Fruit fly (Drosophila melanogaster): ENCODE results near the gene Septin2.

The Septin2 gene

dm6 chr3R:20635735-20636134 lies 47.6 kb upstream of the Septin2 start (continued):
- TF ChIP-seq CG1529 (GFP tag; optimal IDR thresholded peaks at IDR 0.05), result no peak
- no peak for TF ChIP-seq Max (GFP tag; optimal IDR thresholded peaks at IDR 0.05)
- TF ChIP-seq CG7963 (GFP tag; IDR thresholded peaks at IDR 0.05; ENCODE audit: partially characterized antibody), result 0 out of 3 replicates have a peak, but pooled peaks have one; percentile 37
- TF ChIP-seq nmo (GFP tag; optimal IDR thresholded peaks at IDR 0.05), result no peak
- no peak for TF ChIP-seq p53 (GFP tag; optimal IDR thresholded peaks at IDR 0.05)
- peak; percentile 71 for TF ChIP-seq Med (GFP tag)
- TF ChIP-seq so (GFP tag; IDR thresholded peaks at IDR 0.05), result no peak
- no peak for TF ChIP-seq HLH3B (GFP tag; IDR thresholded peaks at IDR 0.05)
- TF ChIP-seq amos (GFP tag; IDR thresholded peaks at IDR 0.05; ENCODE audit: partially characterized antibody), result no peak
- TF ChIP-seq CG6765 (GFP tag; optimal IDR thresholded peaks at IDR 0.05), result peak; percentile 13

- TF ChIP-seq en (GFP tag; optimal IDR thresholded peaks at IDR 0.05) (no peak), zfh2 (GFP tag; optimal IDR thresholded peaks at IDR 0.05) (no peak), Pdp1 (GFP tag; optimal IDR thresholded peaks at IDR 0.05) (no peak), CG17612 (GFP tag; IDR thresholded peaks at IDR 0.05) (no peak), CG7839 (tag; optimal IDR thresholded peaks at IDR 0.05) (no peak), CG15479 (GFP tag; optimal IDR thresholded peaks at IDR 0.05) (no peak), chm (GFP tag; IDR thresholded peaks at IDR 0.05) (no peak), CG10267 (tag; optimal IDR thresholded peaks at IDR 0.05) (no peak), CG10654 (GFP tag; optimal IDR thresholded peaks at IDR 0.05) (no peak), Hmr (GFP tag; optimal IDR thresholded peaks at IDR 0.05) (no peak), otp (GFP tag; IDR thresholded peaks at IDR 0.05) (no peak), sisA (GFP tag; IDR thresholded peaks at IDR 0.05) (no peak), row (GFP tag; IDR thresholded peaks at IDR 0.05) (peak; percentile 54; the same call in 2 of the 3 replicates), NK7.1 (GFP tag; optimal IDR thresholded peaks at IDR 0.05) (no peak), zf30C (GFP tag; optimal IDR thresholded peaks at IDR 0.05) (no peak), pho (GFP tag; optimal IDR thresholded peaks at IDR 0.05) (no peak), sd (tag; optimal IDR thresholded peaks at IDR 0.05) (no peak), luna (GFP tag; optimal IDR thresholded peaks at IDR 0.05) (no peak), Fer1 (GFP tag; optimal IDR thresholded peaks at IDR 0.05) (no peak), HLHmδ (GFP tag; optimal IDR thresholded peaks at IDR 0.05) (peak; percentile 58), org-1 (GFP tag; optimal IDR thresholded peaks at IDR 0.05) (no peak), C15 (GFP tag; IDR thresholded peaks at IDR 0.05) (no peak), CG3407 (GFP tag; optimal IDR thresholded peaks at IDR 0.05) (no peak), Ptx1 (GFP tag; IDR thresholded peaks at IDR 0.05) (no peak), CG15011 (GFP tag; optimal IDR thresholded peaks at IDR 0.05) (no peak), Atf3 (GFP tag; optimal IDR thresholded peaks at IDR 0.05) (no peak), Fer3 (tag; optimal IDR thresholded peaks at IDR 0.05) (no peak), CG11504 (tag; optimal IDR thresholded peaks at IDR 0.05) (no peak), ash1 (GFP tag; optimal IDR thresholded peaks at IDR 0.05) (no peak), crol (GFP tag; IDR thresholded peaks at IDR 0.05) (no peak), CG18476 (GFP tag; optimal IDR thresholded peaks at IDR 0.05) (no peak), chif (GFP tag; optimal IDR thresholded peaks at IDR 0.05) (no peak), CG43689 (GFP tag; IDR thresholded peaks at IDR 0.05) (no peak), zen2 (GFP tag; IDR thresholded peaks at IDR 0.05; ENCODE audit: partially characterized antibody) (peak; percentile 78; the same call in 2 of the 3 replicates), chinmo (GFP tag; IDR thresholded peaks at IDR 0.05; ENCODE audit: partially characterized antibody) (peak; percentile 77; the same call in 2 of the 4 replicates), danr (GFP tag; IDR thresholded peaks at IDR 0.05) (no peak), CG2678 (tag; optimal IDR thresholded peaks at IDR 0.05) (no peak), Atf-2 (GFP tag; optimal IDR thresholded peaks at IDR 0.05) (no peak)
Measured at dm6 chr3R:20634674-20635594, 46.8 kb upstream of the Septin2 start, which contains the start of the genes Pi3K92E and Lrrk. Gene Pi3K92E, minus strand, starts transcription at chr3R:20634732. Gene Lrrk, plus strand, starts transcription at chr3R:20635480.
